Worm (Caenorhabditis elegans): ENCODE data around the gene F19B10.4.

ce11 chrII:3622014-3622413, 37.9 kb upstream of the F19B10.4 start, which contains the start of gene M151.7:
- TF ChIP-seq jun-1 (tag; optimal IDR thresholded peaks at IDR 0.05), result no peak
- no peak for TF ChIP-seq ceh-82 (tag; optimal IDR thresholded peaks at IDR 0.05)
- TF ChIP-seq ztf-11 (tag; optimal IDR thresholded peaks at IDR 0.05), result no peak
- no peak for TF ChIP-seq dve-1 (tag; optimal IDR thresholded peaks at IDR 0.05; ENCODE audit: insufficient read depth)
- no peak for TF ChIP-seq F10B5.3 (tag; optimal IDR thresholded peaks at IDR 0.05)
- no peak for TF ChIP-seq nhr-11 (tag; optimal IDR thresholded peaks at IDR 0.05)
- TF ChIP-seq zip-11 (GFP tag; IDR thresholded peaks at IDR 0.05), result no peak
- no peak for TF ChIP-seq unc-130 (GFP tag; optimal IDR thresholded peaks at IDR 0.05)
- TF ChIP-seq snpc-4 (tag; optimal IDR thresholded peaks at IDR 0.05), result no peak
- no peak for TF ChIP-seq fkh-10 (GFP tag; optimal IDR thresholded peaks at IDR 0.05)
- TF ChIP-seq lsy-2 (tag; optimal IDR thresholded peaks at IDR 0.05), result no peak
- no peak for TF ChIP-seq lin-15B (tag; optimal IDR thresholded peaks at IDR 0.05)
- TF ChIP-seq madf-5 (GFP tag; IDR thresholded peaks at IDR 0.05), result no peak
- no peak for TF ChIP-seq unc-62 (GFP tag; optimal IDR thresholded peaks at IDR 0.05 in 1 of 2)
- no peak for TF ChIP-seq unc-62 (tag; optimal IDR thresholded peaks at IDR 0.05)
